Fruit fly (Drosophila melanogaster): ENCODE results near the gene Rlip.

Rlip gene

dm6 chr3R:21046927-21047326, 29.4 kb downstream of the Rlip start, which contains the start of gene CG31207:
Gene CG31207 (minus strand): TSS chr3R:21047027.
- TF ChIP-seq CG6175 (GFP tag; IDR thresholded peaks at IDR 0.05) = no peak
- TF ChIP-seq CG13123 (GFP tag; optimal IDR thresholded peaks at IDR 0.05) = no peak
- no peak for TF ChIP-seq CG9797 (GFP tag; optimal IDR thresholded peaks at IDR 0.05)
- no peak for TF ChIP-seq gro (GFP tag; optimal IDR thresholded peaks at IDR 0.05)
- TF ChIP-seq CG31388 (GFP tag; optimal IDR thresholded peaks at IDR 0.05) = no peak
- TF ChIP-seq NFAT (GFP tag; IDR thresholded peaks at IDR 0.05) = no peak
- no peak for TF ChIP-seq sc (optimal IDR thresholded peaks at IDR 0.05)
- no peak for TF ChIP-seq sc (GFP tag; optimal IDR thresholded peaks at IDR 0.05)
- TF ChIP-seq Camta (GFP tag; optimal IDR thresholded peaks at IDR 0.05) = no peak

DNA sequence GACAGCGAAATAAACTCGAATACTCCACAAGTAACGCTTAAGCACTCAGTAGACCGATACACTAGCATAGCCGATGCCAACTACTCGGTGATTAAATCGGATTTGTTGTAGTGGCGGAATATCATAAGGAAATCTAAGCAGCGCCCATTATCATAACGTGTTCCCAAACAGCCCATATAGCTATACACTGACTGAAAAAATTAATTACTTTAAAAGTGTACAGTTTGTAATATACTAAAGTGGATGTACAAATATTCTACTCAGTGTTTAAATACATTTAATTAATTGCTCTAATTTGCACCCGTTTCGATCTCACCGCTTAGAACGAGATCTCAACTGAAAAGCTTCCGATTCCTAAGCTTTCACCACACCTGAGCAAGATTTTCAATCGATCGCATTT, 31.2 kb downstream of the Rlip start, which contains the start of gene CG7079:
Gene CG7079 (minus strand): TSS at position 101 of the 400 bp plus-strand sequence.
- TF ChIP-seq fd3F (GFP tag; optimal IDR thresholded peaks at IDR 0.05) = no peak
- TF ChIP-seq CG12104 (GFP tag; optimal IDR thresholded peaks at IDR 0.05) = no peak
- no peak for TF ChIP-seq CG2202 (tag; optimal IDR thresholded peaks at IDR 0.05)
- TF ChIP-seq CG6654 (GFP tag; optimal IDR thresholded peaks at IDR 0.05) = no peak
- TF ChIP-seq CG1603 (tag; optimal IDR thresholded peaks at IDR 0.05) = no peak
- TF ChIP-seq NFAT (GFP tag; IDR thresholded peaks at IDR 0.05) = no peak
- no peak for TF ChIP-seq CG12236 (GFP tag; optimal IDR thresholded peaks at IDR 0.05)
- no peak for TF ChIP-seq sima (GFP tag; optimal IDR thresholded peaks at IDR 0.05)
- TF ChIP-seq Kr (GFP tag; optimal IDR thresholded peaks at IDR 0.05) = no peak
- TF ChIP-seq Camta (GFP tag; optimal IDR thresholded peaks at IDR 0.05) = no peak
- no peak for TF ChIP-seq Ada2b (GFP tag; IDR thresholded peaks at IDR 0.05)
- no peak for TF ChIP-seq CG8359 (GFP tag; optimal IDR thresholded peaks at IDR 0.05; ENCODE audit: borderline replicate concordance)
- no peak for TF ChIP-seq hth (optimal IDR thresholded peaks at IDR 0.05)
- no peak for TF ChIP-seq CG12659 (GFP tag; optimal IDR thresholded peaks at IDR 0.05)
- no peak for TF ChIP-seq jigr1 (GFP tag; IDR thresholded peaks at IDR 0.05)
- no peak for TF ChIP-seq CG4617 (GFP tag; optimal IDR thresholded peaks at IDR 0.05; ENCODE audit: borderline replicate concordance)
- TF ChIP-seq vnd (GFP tag; IDR thresholded peaks at IDR 0.05; ENCODE audit: partially characterized antibody) = no peak

dm6 chr3R:21050875-21051274, 33.4 kb downstream of the Rlip start, which contains the start of gene Jhbp15:
Gene Jhbp15 (minus strand): TSS chr3R:21050975.
- TF ChIP-seq Dll (GFP tag; IDR thresholded peaks at IDR 0.05; ENCODE audit: partially characterized antibody) (no peak), dmrt99B (tag; optimal IDR thresholded peaks at IDR 0.05) (no peak), tx (GFP tag; optimal IDR thresholded peaks at IDR 0.05) (no peak), CG33557 (GFP tag; optimal IDR thresholded peaks at IDR 0.05) (no peak), ftz-f1 (GFP tag; optimal IDR thresholded peaks at IDR 0.05) (no peak), Pdp1 (GFP tag; optimal IDR thresholded peaks at IDR 0.05) (no peak), lbe (GFP tag; optimal IDR thresholded peaks at IDR 0.05) (no peak), CG1792 (GFP tag; optimal IDR thresholded peaks at IDR 0.05) (no peak), CG6689 (GFP tag; IDR thresholded peaks at IDR 0.05) (no peak), abd-A (tag; optimal IDR thresholded peaks at IDR 0.05) (no peak)

DNA sequence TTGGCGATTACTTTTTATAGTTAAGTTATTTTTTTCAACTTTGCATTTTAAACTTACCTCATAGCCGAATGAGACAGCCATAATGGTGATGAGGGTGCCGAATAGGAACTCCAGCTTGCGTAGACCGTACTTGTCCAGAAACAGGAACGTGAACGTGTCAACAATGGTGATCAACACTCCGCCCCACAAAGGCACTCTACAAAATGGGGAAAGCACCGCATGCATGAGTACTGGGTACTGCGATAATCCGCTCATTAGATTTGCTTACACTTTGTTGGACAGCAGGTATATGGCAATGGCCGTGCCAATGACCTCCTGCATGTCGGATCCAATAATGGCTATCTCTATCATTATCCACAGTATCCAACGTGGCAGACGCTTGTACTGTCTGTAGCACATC, 40.0 kb downstream of the Rlip start:
- no peak for TF ChIP-seq TFAM (GFP tag; optimal IDR thresholded peaks at IDR 0.05)
- no peak for TF ChIP-seq tup (GFP tag; optimal IDR thresholded peaks at IDR 0.05)
- TF ChIP-seq Taf1 (GFP tag; IDR thresholded peaks at IDR 0.05) = no peak
- TF ChIP-seq CG18476 (GFP tag; optimal IDR thresholded peaks at IDR 0.05) = no peak
- TF ChIP-seq CG9609 (GFP tag; optimal IDR thresholded peaks at IDR 0.05) = no peak
- TF ChIP-seq Lim3 (GFP tag; IDR thresholded peaks at IDR 0.05) = no peak
- no peak for TF ChIP-seq corto (GFP tag; optimal IDR thresholded peaks at IDR 0.05)
- TF ChIP-seq twi (tag; optimal IDR thresholded peaks at IDR 0.05) = no peak
- no peak for TF ChIP-seq CG15479 (GFP tag; optimal IDR thresholded peaks at IDR 0.05)
- no peak for TF ChIP-seq pnt (GFP tag; optimal IDR thresholded peaks at IDR 0.05)
- no peak for TF ChIP-seq dysf (GFP tag; IDR thresholded peaks at IDR 0.05)
- TF ChIP-seq ci (GFP tag; IDR thresholded peaks at IDR 0.05) = no peak
- no peak for TF ChIP-seq CG6654 (GFP tag; optimal IDR thresholded peaks at IDR 0.05)
- TF ChIP-seq crp (GFP tag; optimal IDR thresholded peaks at IDR 0.05) = no peak
